Fruit fly (Drosophila melanogaster): Measurements from ENCODE around the gene CG31457.

Gene CG31457

dm6 chr3R:23174739-23175138, 47.0 kb upstream of the CG31457 start (continued):
- no peak for TF ChIP-seq CG17568 (GFP tag; optimal IDR thresholded peaks at IDR 0.05)
- TF ChIP-seq CG17361 (GFP tag; IDR thresholded peaks at IDR 0.05): no peak
- no peak for TF ChIP-seq sr (GFP tag; IDR thresholded peaks at IDR 0.05)
- peak in 1 of 2 experiments; percentile 17 for TF ChIP-seq chif (GFP tag; optimal IDR thresholded peaks at IDR 0.05)
- TF ChIP-seq CG11696 (GFP tag; IDR thresholded peaks at IDR 0.05): no peak
- peak; percentile 21 for TF ChIP-seq trem (tag; optimal IDR thresholded peaks at IDR 0.05)
- TF ChIP-seq en (GFP tag; optimal IDR thresholded peaks at IDR 0.05): no peak
- TF ChIP-seq CG18262 (tag; optimal IDR thresholded peaks at IDR 0.05): peak; percentile 2
- TF ChIP-seq ham (GFP tag; IDR thresholded peaks at IDR 0.05): no peak
- TF ChIP-seq eve (GFP tag; optimal IDR thresholded peaks at IDR 0.05): peak in 1 of 2 experiments; percentile 51
- no peak for TF ChIP-seq vfl (GFP tag; optimal IDR thresholded peaks at IDR 0.05)
- TF ChIP-seq CG11247 (GFP tag; IDR thresholded peaks at IDR 0.05): no peak
- TF ChIP-seq onecut (GFP tag; IDR thresholded peaks at IDR 0.05): peak; percentile 59
- TF ChIP-seq CG9437 (GFP tag; optimal IDR thresholded peaks at IDR 0.05): peak; percentile 18
- TF ChIP-seq twi (tag; optimal IDR thresholded peaks at IDR 0.05): no peak
- TF ChIP-seq CG10979 (tag; optimal IDR thresholded peaks at IDR 0.05): peak; percentile 73
- no peak for TF ChIP-seq CG4328 (GFP tag; optimal IDR thresholded peaks at IDR 0.05)
- TF ChIP-seq Xbp1 (GFP tag; optimal IDR thresholded peaks at IDR 0.05): peak; percentile 70
- no peak for TF ChIP-seq CG5180 (GFP tag; optimal IDR thresholded peaks at IDR 0.05)
- peak; percentile 4 for TF ChIP-seq CG4707 (GFP tag; optimal IDR thresholded peaks at IDR 0.05)
- TF ChIP-seq schlank (tag; optimal IDR thresholded peaks at IDR 0.05): no peak
- TF ChIP-seq Pdp1 (GFP tag; optimal IDR thresholded peaks at IDR 0.05): peak in 1 of 2 experiments; percentile 22
- peak; percentile 46 for TF ChIP-seq CG17385 (GFP tag; optimal IDR thresholded peaks at IDR 0.05)
- TF ChIP-seq ato (GFP tag; IDR thresholded peaks at IDR 0.05; ENCODE audit: partially characterized antibody): no peak
- TF ChIP-seq Asciz (GFP tag; optimal IDR thresholded peaks at IDR 0.05): no peak
- peak; percentile 16 to 79 for TF ChIP-seq bsh (GFP tag; optimal IDR thresholded peaks at IDR 0.05)
- TF ChIP-seq Hr51 (GFP tag; optimal IDR thresholded peaks at IDR 0.05): peak in 1 of 2 experiments; percentile 80
- TF ChIP-seq CG4820 (GFP tag; optimal IDR thresholded peaks at IDR 0.05): no peak
- peak; percentile 76 for TF ChIP-seq Oli (tag; optimal IDR thresholded peaks at IDR 0.05)
- no peak for TF ChIP-seq CG13894 (tag; optimal IDR thresholded peaks at IDR 0.05)
- TF ChIP-seq CG11085 (GFP tag; IDR thresholded peaks at IDR 0.05): no peak
- no peak for TF ChIP-seq ash1 (GFP tag; optimal IDR thresholded peaks at IDR 0.05)
- peak; percentile 43 for TF ChIP-seq CG11504 (tag; optimal IDR thresholded peaks at IDR 0.05)
- no peak for TF ChIP-seq fd102C (GFP tag; optimal IDR thresholded peaks at IDR 0.05)
- no peak for TF ChIP-seq Tbp (GFP tag; optimal IDR thresholded peaks at IDR 0.05)
- TF ChIP-seq Poxn (GFP tag; IDR thresholded peaks at IDR 0.05): no peak
- no peak for TF ChIP-seq pzg (GFP tag; optimal IDR thresholded peaks at IDR 0.05)
- no peak for TF ChIP-seq CG12744 (GFP tag; optimal IDR thresholded peaks at IDR 0.05)
- no peak for TF ChIP-seq YL-1 (GFP tag; optimal IDR thresholded peaks at IDR 0.05)
- TF ChIP-seq CG3726 (GFP tag; IDR thresholded peaks at IDR 0.05): no peak
- no peak for TF ChIP-seq CG11723 (GFP tag; optimal IDR thresholded peaks at IDR 0.05)
- TF ChIP-seq Camta (GFP tag; optimal IDR thresholded peaks at IDR 0.05): no peak
- TF ChIP-seq CG13296 (GFP tag; optimal IDR thresholded peaks at IDR 0.05): no peak
- TF ChIP-seq bab2 (GFP tag; optimal IDR thresholded peaks at IDR 0.05): peak; percentile 47
- TF ChIP-seq HmgZ (tag; optimal IDR thresholded peaks at IDR 0.05): no peak
- TF ChIP-seq ssp (GFP tag; IDR thresholded peaks at IDR 0.05): no peak
- TF ChIP-seq CG2120 (GFP tag; optimal IDR thresholded peaks at IDR 0.05): no peak
- TF ChIP-seq Dek (tag; optimal IDR thresholded peaks at IDR 0.05): no peak
- TF ChIP-seq vvl (GFP tag; IDR thresholded peaks at IDR 0.05): 0 out of 2 replicates have a peak, but pooled peaks have one; percentile 17
- peak; percentile 45 for TF ChIP-seq E2f2 (GFP tag; IDR thresholded peaks at IDR 0.05)
- TF ChIP-seq HLH3B (GFP tag; IDR thresholded peaks at IDR 0.05): no peak
